Fruit fly (Drosophila melanogaster): ENCODE results near the gene CG10405.

CG10405 gene

DNA sequence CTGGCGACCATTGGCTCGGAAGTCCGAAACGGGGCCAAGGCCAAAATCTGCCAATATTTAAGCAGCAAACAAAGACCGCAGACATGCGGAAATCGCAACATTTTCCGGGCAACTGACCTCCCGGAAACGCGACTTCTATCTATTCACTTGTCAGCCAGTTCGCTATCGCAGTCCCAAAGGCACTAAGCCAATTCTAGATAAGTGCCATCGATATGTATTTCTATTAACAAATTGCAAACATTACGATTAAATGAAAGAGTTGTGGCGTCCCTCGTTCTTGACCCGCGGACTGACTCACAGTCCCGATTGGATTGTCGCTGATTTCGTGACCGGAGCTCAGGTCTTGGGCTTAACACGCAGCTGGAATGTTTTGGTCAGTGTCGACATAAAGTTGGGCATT, 44.6 kb downstream of the CG10405 start, which contains the start of gene Gr89a:
Gr89a (minus strand) TSS at position 101 of the 400 bp plus-strand sequence.
- TF ChIP-seq CG6175 (GFP tag; IDR thresholded peaks at IDR 0.05), result no peak
- TF ChIP-seq Opbp (GFP tag; IDR thresholded peaks at IDR 0.05; ENCODE audit: partially characterized antibody), result no peak
- TF ChIP-seq nerfin-2 (GFP tag; IDR thresholded peaks at IDR 0.05; ENCODE audit: partially characterized antibody), result no peak
- no peak for TF ChIP-seq CG6689 (GFP tag; IDR thresholded peaks at IDR 0.05)
- TF ChIP-seq Nf-YA (GFP tag; IDR thresholded peaks at IDR 0.05), result no peak
- no peak for TF ChIP-seq lola (GFP tag; optimal IDR thresholded peaks at IDR 0.05)
- no peak for TF ChIP-seq MESR4 (GFP tag; optimal IDR thresholded peaks at IDR 0.05)
- no peak for TF ChIP-seq CG12769 (tag; optimal IDR thresholded peaks at IDR 0.05)
- no peak for TF ChIP-seq D (optimal IDR thresholded peaks at IDR 0.05)
- TF ChIP-seq D (GFP tag; optimal IDR thresholded peaks at IDR 0.05), result no peak
- no peak for TF ChIP-seq CG8944 (GFP tag; optimal IDR thresholded peaks at IDR 0.05)
- no peak for TF ChIP-seq Six4 (GFP tag; optimal IDR thresholded peaks at IDR 0.05)
- TF ChIP-seq Xbp1 (GFP tag; optimal IDR thresholded peaks at IDR 0.05), result no peak
- TF ChIP-seq nom (GFP tag; optimal IDR thresholded peaks at IDR 0.05), result no peak
- no peak for TF ChIP-seq vfl (GFP tag; optimal IDR thresholded peaks at IDR 0.05)

DNA sequence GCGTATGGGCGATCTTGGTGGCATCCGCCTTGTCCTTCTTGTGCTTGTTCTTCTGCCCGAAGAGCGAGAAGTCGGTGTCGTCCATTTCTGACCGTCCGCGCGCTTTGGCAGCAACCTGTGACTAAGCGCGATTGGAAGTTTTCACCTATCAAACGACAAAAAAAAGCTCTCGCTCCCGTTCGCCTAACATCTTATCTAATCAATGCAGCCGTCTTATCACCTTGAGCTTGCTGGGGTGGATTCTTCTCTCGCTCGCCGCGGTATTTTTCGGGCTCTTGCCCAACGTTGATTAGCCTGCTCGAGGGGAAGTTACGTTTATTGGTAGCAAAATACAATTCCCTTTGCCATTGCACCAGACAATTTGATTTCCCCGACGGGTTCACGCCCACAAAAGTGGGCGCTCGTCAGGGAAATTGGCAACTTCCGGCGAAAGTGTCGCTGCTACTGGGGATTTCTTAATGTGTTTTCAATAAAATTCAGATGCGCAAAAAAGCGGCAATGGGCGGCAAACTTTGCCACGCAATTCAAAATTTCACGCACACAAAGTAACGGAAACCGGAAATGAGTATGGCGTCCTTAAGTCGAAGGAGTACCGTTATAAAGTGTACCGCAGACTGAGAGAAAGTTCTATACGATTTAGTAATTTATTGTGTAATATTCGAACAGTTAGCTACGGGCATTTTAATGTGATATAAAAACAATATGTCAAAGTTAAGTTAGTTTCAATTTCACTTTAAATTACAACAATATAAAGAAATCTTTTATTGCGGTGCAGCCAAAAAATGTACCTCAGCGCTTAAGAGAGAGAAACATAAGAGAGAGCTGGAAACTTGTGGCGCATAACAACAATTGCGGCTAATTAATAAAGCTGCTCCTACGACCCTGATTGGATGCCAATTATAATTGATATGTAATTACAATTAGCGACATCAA, 46.9 kb downstream of the CG10405 start, which contains the start of gene Decay:
Decay (minus strand) TSS at position 132 of the 933 bp plus-strand sequence.
- TF ChIP-seq CG4360 (GFP tag; IDR thresholded peaks at IDR 0.05), result no peak
- no peak for TF ChIP-seq pum (GFP tag; optimal IDR thresholded peaks at IDR 0.05)
- no peak for TF ChIP-seq z (GFP tag; IDR thresholded peaks at IDR 0.05)
- no peak for TF ChIP-seq Optix (GFP tag; IDR thresholded peaks at IDR 0.05)
- TF ChIP-seq grau (tag; optimal IDR thresholded peaks at IDR 0.05), result no peak
- TF ChIP-seq CG1233 (GFP tag; optimal IDR thresholded peaks at IDR 0.05), result no peak
- TF ChIP-seq psq (GFP tag; optimal IDR thresholded peaks at IDR 0.05), result no peak
- no peak for TF ChIP-seq CG6791 (GFP tag; IDR thresholded peaks at IDR 0.05; ENCODE audit: partially characterized antibody)
- TF ChIP-seq Awh (GFP tag; IDR thresholded peaks at IDR 0.05), result no peak
- TF ChIP-seq esg (GFP tag; conservative IDR thresholded peaks at IDR 0.05), result no peak
- no peak for TF ChIP-seq CG31441 (GFP tag; IDR thresholded peaks at IDR 0.05)
- no peak for TF ChIP-seq CG12219 (GFP tag; optimal IDR thresholded peaks at IDR 0.05)
- TF ChIP-seq CG11504 (tag; optimal IDR thresholded peaks at IDR 0.05), result peak; percentile 16
- TF ChIP-seq HmgZ (tag; optimal IDR thresholded peaks at IDR 0.05), result no peak
- TF ChIP-seq pzg (GFP tag; optimal IDR thresholded peaks at IDR 0.05), result no peak
- no peak for TF ChIP-seq Fer3 (tag; optimal IDR thresholded peaks at IDR 0.05)
- no peak for TF ChIP-seq CG8765 (GFP tag; IDR thresholded peaks at IDR 0.05)
- TF ChIP-seq ac (GFP tag; optimal IDR thresholded peaks at IDR 0.05), result no peak
- TF ChIP-seq gfzf (GFP tag; optimal IDR thresholded peaks at IDR 0.05), result no peak
- peak; percentile 28 for TF ChIP-seq CG12391 (tag; optimal IDR thresholded peaks at IDR 0.05)
- TF ChIP-seq CG12104 (GFP tag; optimal IDR thresholded peaks at IDR 0.05), result no peak
- no peak for TF ChIP-seq CG17359 (tag; optimal IDR thresholded peaks at IDR 0.05)
- peak; percentile 75 for TF ChIP-seq Med (GFP tag)
- no peak for TF ChIP-seq CG10267 (tag; optimal IDR thresholded peaks at IDR 0.05)
- no peak for TF ChIP-seq Oli (tag; optimal IDR thresholded peaks at IDR 0.05)
- no peak for TF ChIP-seq CG16779 (GFP tag; IDR thresholded peaks at IDR 0.05)
- TF ChIP-seq dimm (GFP tag; IDR thresholded peaks at IDR 0.05), result no peak
- no peak for TF ChIP-seq HLH54F (GFP tag; optimal IDR thresholded peaks at IDR 0.05)
- TF ChIP-seq Dip3 (GFP tag; optimal IDR thresholded peaks at IDR 0.05), result no peak
- 0 out of 2 replicates have a peak, but pooled peaks have one; percentile 6 for TF ChIP-seq CG6689 (GFP tag; IDR thresholded peaks at IDR 0.05)
- no peak for TF ChIP-seq CG11398 (GFP tag; optimal IDR thresholded peaks at IDR 0.05)
- TF ChIP-seq CG15479 (GFP tag; optimal IDR thresholded peaks at IDR 0.05), result no peak
- TF ChIP-seq btn (GFP tag; optimal IDR thresholded peaks at IDR 0.05), result no peak
- no peak for TF ChIP-seq CG6683 (GFP tag; optimal IDR thresholded peaks at IDR 0.05)
